Worm (Caenorhabditis elegans): Measurements from ENCODE around the gene dgat-2.

DNA sequence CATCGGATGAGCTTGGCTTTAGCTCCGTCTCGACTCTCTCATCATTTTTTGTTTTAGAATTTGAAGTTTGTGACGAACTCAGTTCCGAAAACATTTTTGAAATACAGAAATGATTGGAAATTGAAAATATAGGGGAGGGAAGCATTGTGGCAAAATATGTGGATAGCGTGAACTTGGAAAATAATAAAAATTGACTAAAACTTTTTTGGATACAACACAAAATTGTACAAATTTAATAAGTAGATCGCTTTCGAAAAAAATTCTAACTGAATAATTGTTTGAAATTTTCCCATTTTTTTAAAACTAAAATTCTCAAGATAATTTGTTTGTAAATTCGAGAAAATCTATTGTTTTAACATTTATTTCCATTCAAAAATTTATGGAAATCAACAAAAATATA, 23.7 kb downstream of the dgat-2 start, which contains the start of gene F59A1.15:
- no peak for TF ChIP-seq nhr-27 (tag; optimal IDR thresholded peaks at IDR 0.05)
- TF ChIP-seq unc-130 (GFP tag; optimal IDR thresholded peaks at IDR 0.05) = no peak
- no peak for TF ChIP-seq cebp-1 (GFP tag; IDR thresholded peaks at IDR 0.05)
- no peak for TF ChIP-seq cebp-1 (tag; optimal IDR thresholded peaks at IDR 0.05)
- no peak for TF ChIP-seq ets-4 (GFP tag; optimal IDR thresholded peaks at IDR 0.05)
- TF ChIP-seq sptf-2 (GFP tag; optimal IDR thresholded peaks at IDR 0.05) = no peak
- TF ChIP-seq nhr-80 (tag; optimal IDR thresholded peaks at IDR 0.05) = no peak
- TF ChIP-seq nhr-120 (GFP tag; IDR thresholded peaks at IDR 0.05) = no peak
- TF ChIP-seq ama-1 (optimal IDR thresholded peaks at IDR 0.05) = no peak
- TF ChIP-seq ama-1 (GFP tag; optimal IDR thresholded peaks at IDR 0.05) = no peak
- no peak for TF ChIP-seq ztf-22 (GFP tag; optimal IDR thresholded peaks at IDR 0.05)
- no peak for TF ChIP-seq mel-28 (tag; optimal IDR thresholded peaks at IDR 0.05; ENCODE audit: borderline replicate concordance)
- TF ChIP-seq lin-40 (tag; optimal IDR thresholded peaks at IDR 0.05) = no peak
- TF ChIP-seq tlf-1 (GFP tag; optimal IDR thresholded peaks at IDR 0.05) = no peak
- no peak for TF ChIP-seq F49E8.2 (tag; optimal IDR thresholded peaks at IDR 0.05; ENCODE audit: insufficient read depth)
- no peak for TF ChIP-seq F52B5.7 (tag; optimal IDR thresholded peaks at IDR 0.05)
